Fruit fly (Drosophila melanogaster) whole organism, prepupa: ENCODE measurements around the gene car.

ENCODE experiments used
- Ets21C ChIP-seq: fragments of 200-800 bp; sonication (Bioruptor generic); optimal IDR thresholded peaks from 3 replicates; lab custom pipeline; 2016; ENCODE audit warnings: missing biosample characterization, missing genetic modification characterization
- Sox102F ChIP-seq: fragments of 200-800 bp; sonication (Bioruptor generic); optimal IDR thresholded peaks from 2 replicates; lab custom pipeline; 2016; ENCODE audit warnings: missing biosample characterization, mild to moderate bottlenecking, missing genetic modification characterization
- lz ChIP-seq: fragments of 200-800 bp; sonication (Bioruptor generic); optimal IDR thresholded peaks from 3 replicates; lab custom pipeline; 2016; ENCODE audit warnings: missing biosample characterization, missing genetic modification characterization
- ss ChIP-seq, 2 experiments: fragments of 200-800 bp; sonication (Bioruptor generic); optimal IDR thresholded peaks; 2 replicates in 1 of 2; 3 replicates in 1 of 2; lab custom pipeline; 2017 to 2018; ENCODE audit warnings: mild to moderate bottlenecking in 2 of 2, missing biosample characterization in 2 of 2, missing genetic modification characterization in 2 of 2, moderate library complexity in 1 of 2

dm6 chrX:19547382-19547781 lies 18.4 kb upstream of the car start, which contains the start of gene CG32532:
- no peak for TF ChIP-seq lz
- no peak for TF ChIP-seq ss (GFP tag; optimal IDR thresholded peaks at IDR 0.05; lab: Kevin White, UChicago)
- TF ChIP-seq Sox102F (GFP tag; lab: Kevin White, UChicago) = no peak
- TF ChIP-seq Ets21C (GFP tag; lab: Kevin White, UChicago) = no peak
